Worm (Caenorhabditis elegans) whole organism, L4 larva: Measurements from ENCODE around the gene T28H10.1.
A peak's percentile ranks its signal among the peaks of the same experiment; 100 is the strongest.

Experiments
- F49E8.2 ChIP-seq: sonication (generic microtip); optimal IDR thresholded peaks from 2 replicates; lab custom pipeline; 2016; ENCODE audit warnings: missing compliant biosample characterization, mild to moderate bottlenecking, missing genetic modification characterization, borderline replicate concordance
- dmd-6 ChIP-seq: fragments of 200-800 bp; sonication (Bioruptor generic); IDR thresholded peaks from 2 replicates; pipeline ENCODE4 v1.3.6; 2022; ENCODE audit warnings: missing genetic modification reagents, missing genetic modification characterization, missing compliant biosample characterization
- lsy-2 ChIP-seq, 2 experiments: fragments of 150-350 bp in 1 of 2; sonication (generic microtip) in 1 of 2; optimal IDR thresholded peaks; 2 replicates each; lab custom pipeline; 2014 to 2017; ENCODE audit warnings: missing biosample characterization in 2 of 2, missing genetic modification characterization in 2 of 2
- nhr-77 ChIP-seq: fragments of 150-350 bp; optimal IDR thresholded peaks from 2 replicates; lab custom pipeline; 2014; ENCODE audit warnings: missing biosample characterization, missing genetic modification characterization
- unc-39 ChIP-seq: sonication (generic microtip); optimal IDR thresholded peaks from 2 replicates; lab custom pipeline; 2017; ENCODE audit warnings: missing biosample characterization, missing genetic modification characterization
- ztf-11 ChIP-seq: fragments of 150-350 bp; optimal IDR thresholded peaks from 2 replicates; lab custom pipeline; 2014; ENCODE audit warnings: missing biosample characterization, missing genetic modification characterization

ce11 chrV:12551638-12552478 is 48.3 kb downstream of the T28H10.1 start:
- TF ChIP-seq ztf-11 (tag; lab: Kevin White, UChicago), result no peak
- TF ChIP-seq lsy-2 (tag; optimal IDR thresholded peaks at IDR 0.05; lab: Kevin White, UChicago), result peak; percentile 6 to 35
- no peak for TF ChIP-seq dmd-6
- TF ChIP-seq nhr-77, result no peak
- no peak for TF ChIP-seq F49E8.2
- TF ChIP-seq unc-39 (tag; lab: Kevin White, UChicago), result no peak
